Fruit fly (Drosophila melanogaster) whole organism, embryonic: ENCODE results near the gene Prim1.

Source experiments
- Asciz ChIP-seq: fragments of 200-800 bp; sonication (Bioruptor generic); optimal IDR thresholded peaks from 2 replicates; lab custom pipeline; 2017; ENCODE audit warnings: missing biosample characterization, mild to moderate bottlenecking, missing genetic modification characterization, missing genetic modification reagents
- CG10366 ChIP-seq: fragments of 200-800 bp; sonication (Bioruptor generic); IDR thresholded peaks from 2 replicates; pipeline ENCODE4 v1.3.6; 2022; ENCODE audit warnings: missing biosample characterization, missing genetic modification characterization
- CG10462 ChIP-seq: fragments of 200-800 bp; sonication (Bioruptor generic); optimal IDR thresholded peaks from 2 replicates; lab custom pipeline; 2016; ENCODE audit warnings: missing biosample characterization, missing genetic modification characterization
- CG10959 ChIP-seq: fragments of 200-800 bp; sonication (Bioruptor generic); IDR thresholded peaks from 2 replicates; pipeline ENCODE4 v1.3.6; 2022; ENCODE audit warnings: missing biosample characterization, missing genetic modification characterization
- CG10979 ChIP-seq: fragments of 200-800 bp; sonication (Bioruptor generic); optimal IDR thresholded peaks from 2 replicates; lab custom pipeline; 2018; ENCODE audit warnings: missing biosample characterization, mild to moderate bottlenecking, missing genetic modification characterization, moderate library complexity
- CG14050 ChIP-seq: fragments of 200-800 bp; sonication (Bioruptor generic); IDR thresholded peaks from 3 replicates; pipeline ENCODE4 v1.3.6; 2022; ENCODE audit warnings: missing biosample characterization, missing genetic modification characterization
- CG15601 ChIP-seq: fragments of 200-800 bp; sonication (Bioruptor generic); optimal IDR thresholded peaks from 3 replicates; lab custom pipeline; 2019; ENCODE audit warnings: missing biosample characterization, mild to moderate bottlenecking, missing genetic modification characterization, moderate library complexity
- CG15696 ChIP-seq: fragments of 200-800 bp; sonication (Bioruptor generic); optimal IDR thresholded peaks from 2 replicates; lab custom pipeline; 2019; ENCODE audit warnings: missing biosample characterization, mild to moderate bottlenecking, missing genetic modification characterization, moderate library complexity
- CG16779 ChIP-seq: fragments of 200-800 bp; sonication (Bioruptor generic); IDR thresholded peaks from 2 replicates; pipeline ENCODE4 v1.3.6; 2022; ENCODE audit warnings: missing biosample characterization, missing genetic modification characterization
- CG17361 ChIP-seq: fragments of 200-800 bp; sonication (Bioruptor generic); IDR thresholded peaks from 3 replicates; pipeline ENCODE4 v1.3.6; 2022; ENCODE audit warnings: missing biosample characterization, missing genetic modification characterization
- CG17612 ChIP-seq: fragments of 200-800 bp; sonication (Bioruptor generic); IDR thresholded peaks from 2 replicates; pipeline ENCODE4 v1.3.6; 2022; ENCODE audit warnings: missing biosample characterization, missing genetic modification characterization
- CG17802 ChIP-seq: fragments of 200-800 bp; sonication (Bioruptor generic); optimal IDR thresholded peaks from 2 replicates; lab custom pipeline; 2018; ENCODE audit warnings: missing biosample characterization, mild to moderate bottlenecking, missing genetic modification characterization, moderate library complexity
- CG17912 ChIP-seq: fragments of 200-800 bp; sonication (Bioruptor generic); optimal IDR thresholded peaks from 2 replicates; lab custom pipeline; 2018; ENCODE audit warnings: missing biosample characterization, mild to moderate bottlenecking, missing genetic modification characterization
- CG2129 ChIP-seq: fragments of 200-800 bp; sonication (Bioruptor generic); IDR thresholded peaks from 2 replicates; pipeline ENCODE4 v1.3.6; 2022; ENCODE audit warnings: missing biosample characterization, missing genetic modification characterization; ENCODE audit not compliant: partially characterized antibody
- CG32767 ChIP-seq: fragments of 200-800 bp; sonication (Bioruptor generic); IDR thresholded peaks from 2 replicates; pipeline ENCODE4 v1.3.6; 2022; ENCODE audit warnings: missing biosample characterization, missing genetic modification characterization
- CG4282 ChIP-seq: fragments of 200-800 bp; sonication (Bioruptor generic); optimal IDR thresholded peaks from 2 replicates; lab custom pipeline; 2016; ENCODE audit warnings: missing biosample characterization, missing genetic modification characterization
- CG4404 ChIP-seq: fragments of 200-800 bp; sonication (Bioruptor generic); IDR thresholded peaks from 2 replicates; pipeline ENCODE4 v1.3.6; 2022; ENCODE audit warnings: missing biosample characterization, missing genetic modification characterization
- CG5953 ChIP-seq: fragments of 200-800 bp; sonication (Bioruptor generic); IDR thresholded peaks from 2 replicates; pipeline ENCODE4 v1.3.6; 2022; ENCODE audit warnings: missing biosample characterization, missing genetic modification characterization
- CG6854 ChIP-seq: fragments of 200-800 bp; sonication (Bioruptor generic); optimal IDR thresholded peaks from 3 replicates; lab custom pipeline; 2017; ENCODE audit warnings: missing biosample characterization, mild to moderate bottlenecking, missing genetic modification characterization
- CG8478 ChIP-seq: fragments of >200 bp; optimal IDR thresholded peaks from 2 replicates; lab custom pipeline; 2018
- CrebB ChIP-seq: fragments of 200-800 bp; sonication (Bioruptor generic); optimal IDR thresholded peaks from 3 replicates; lab custom pipeline; 2018; ENCODE audit warnings: missing biosample characterization, mild to moderate bottlenecking, missing genetic modification characterization
- Dll ChIP-seq: fragments of 200-800 bp; sonication (Bioruptor generic); IDR thresholded peaks from 4 replicates; pipeline ENCODE4 v1.3.6; 2022; ENCODE audit warnings: missing biosample characterization, missing genetic modification characterization; ENCODE audit not compliant: partially characterized antibody
- Drgx ChIP-seq: fragments of 200-800 bp; sonication (Bioruptor generic); IDR thresholded peaks from 2 replicates; pipeline ENCODE4 v1.3.6; 2022; ENCODE audit warnings: missing biosample characterization, missing genetic modification characterization
- Elba2 ChIP-seq: fragments of 200-800 bp; sonication (Bioruptor generic); optimal IDR thresholded peaks from 3 replicates; lab custom pipeline; 2016; ENCODE audit warnings: missing biosample characterization, missing genetic modification characterization
- Gug ChIP-seq: fragments of 200-800 bp; sonication (Bioruptor generic); IDR thresholded peaks from 4 replicates; pipeline ENCODE4 v1.3.6; 2022; ENCODE audit warnings: missing biosample characterization, missing genetic modification characterization
- Meics ChIP-seq: fragments of 200-800 bp; sonication (Bioruptor generic); optimal IDR thresholded peaks from 2 replicates; lab custom pipeline; 2017; ENCODE audit warnings: missing biosample characterization, mild to moderate bottlenecking, missing genetic modification characterization
- NK7.1 ChIP-seq: fragments of 200-800 bp; sonication (Bioruptor generic); optimal IDR thresholded peaks from 3 replicates; lab custom pipeline; 2016; ENCODE audit warnings: missing biosample characterization, missing genetic modification characterization
- Rfx ChIP-seq: fragments of 200-800 bp; sonication (Bioruptor generic); IDR thresholded peaks from 2 replicates; pipeline ENCODE4 v1.3.6; 2022; ENCODE audit warnings: missing biosample characterization, missing genetic modification characterization
- YL-1 ChIP-seq: fragments of 200-800 bp; sonication (Bioruptor generic); optimal IDR thresholded peaks from 3 replicates; lab custom pipeline; 2017; ENCODE audit warnings: missing biosample characterization, mild to moderate bottlenecking, missing genetic modification characterization
- ac ChIP-seq: fragments of 200-800 bp; sonication (Bioruptor generic); optimal IDR thresholded peaks from 3 replicates; lab custom pipeline; 2017; ENCODE audit warnings: missing biosample characterization, mild to moderate bottlenecking, missing genetic modification characterization
- aop ChIP-seq: fragments of 200-800 bp; sonication (Bioruptor generic); IDR thresholded peaks from 2 replicates; pipeline ENCODE4 v1.3.6; 2022; ENCODE audit warnings: missing biosample characterization, missing genetic modification characterization
- az2 ChIP-seq: fragments of 200-800 bp; sonication (Bioruptor generic); optimal IDR thresholded peaks from 3 replicates; lab custom pipeline; 2016; ENCODE audit warnings: missing biosample characterization, missing genetic modification characterization
- bowl ChIP-seq: fragments of 200-800 bp; sonication (Bioruptor generic); IDR thresholded peaks from 2 replicates; pipeline ENCODE4 v1.3.6; 2022; ENCODE audit warnings: missing biosample characterization, missing genetic modification characterization
- cato ChIP-seq: fragments of 200-800 bp; sonication (Bioruptor generic); optimal IDR thresholded peaks from 2 replicates; lab custom pipeline; 2016; ENCODE audit warnings: missing biosample characterization, missing genetic modification characterization, borderline replicate concordance
- cg ChIP-seq: fragments of 200-800 bp; sonication (Bioruptor generic); optimal IDR thresholded peaks from 3 replicates; lab custom pipeline; 2019; ENCODE audit warnings: missing biosample characterization, mild to moderate bottlenecking, missing genetic modification characterization, moderate library complexity
- crc ChIP-seq: fragments of 200-800 bp; sonication (Bioruptor generic); optimal IDR thresholded peaks from 2 replicates; lab custom pipeline; 2016; ENCODE audit warnings: missing biosample characterization, missing genetic modification characterization
- dati ChIP-seq: fragments of 200-800 bp; sonication (Bioruptor generic); IDR thresholded peaks from 2 replicates; pipeline ENCODE4 v1.3.6; 2022; ENCODE audit warnings: missing biosample characterization, missing genetic modification characterization
- dpn ChIP-seq, 2 experiments: fragments of 200-800 bp; sonication (Bioruptor generic); optimal IDR thresholded peaks; 3 replicates each; lab custom pipeline; 2016; ENCODE audit warnings: missing biosample characterization in 2 of 2, missing genetic modification characterization in 2 of 2
- ftz-f1 ChIP-seq: fragments of 200-800 bp; sonication (Bioruptor generic); optimal IDR thresholded peaks from 2 replicates; lab custom pipeline; 2016; ENCODE audit warnings: missing biosample characterization, missing genetic modification characterization
- her ChIP-seq: fragments of 200-800 bp; sonication (Bioruptor generic); optimal IDR thresholded peaks from 2 replicates; lab custom pipeline; 2016; ENCODE audit warnings: missing biosample characterization, missing genetic modification characterization
- hth ChIP-seq: fragments of >200 bp; optimal IDR thresholded peaks from 2 replicates; lab custom pipeline; 2017; ENCODE audit warnings: inconsistent platforms
- inv ChIP-seq: fragments of 200-800 bp; sonication (Bioruptor generic); IDR thresholded peaks from 2 replicates; pipeline ENCODE4 v1.3.6; 2022; ENCODE audit warnings: missing biosample characterization, missing genetic modification characterization; ENCODE audit not compliant: partially characterized antibody
- lab ChIP-seq: fragments of 200-800 bp; sonication (Bioruptor generic); optimal IDR thresholded peaks from 3 replicates; lab custom pipeline; 2017; ENCODE audit warnings: missing biosample characterization, missing genetic modification characterization, mild to moderate bottlenecking, moderate library complexity, missing genetic modification reagents
- lbe ChIP-seq: fragments of 200-800 bp; sonication (Bioruptor generic); optimal IDR thresholded peaks from 2 replicates; lab custom pipeline; 2016; ENCODE audit warnings: missing biosample characterization, mild to moderate bottlenecking, missing genetic modification characterization
- odd ChIP-seq: fragments of 200-800 bp; sonication (Bioruptor generic); optimal IDR thresholded peaks from 2 replicates; lab custom pipeline; 2017; ENCODE audit warnings: missing biosample characterization, mild to moderate bottlenecking, missing genetic modification characterization
- ssp ChIP-seq: fragments of 200-800 bp; sonication (Bioruptor generic); IDR thresholded peaks from 2 replicates; pipeline ENCODE4 v1.3.6; 2022; ENCODE audit warnings: missing biosample characterization, missing genetic modification characterization
- stwl ChIP-seq: fragments of 200-800 bp; sonication (Bioruptor generic); optimal IDR thresholded peaks from 3 replicates; lab custom pipeline; 2018; ENCODE audit warnings: missing biosample characterization, mild to moderate bottlenecking, missing genetic modification characterization, moderate library complexity
- toy ChIP-seq: fragments of 200-800 bp; sonication (Bioruptor generic); IDR thresholded peaks from 2 replicates; pipeline ENCODE4 v1.3.6; 2022; ENCODE audit warnings: missing biosample characterization, missing genetic modification characterization
- wek ChIP-seq: fragments of 200-800 bp; sonication (Bioruptor generic); optimal IDR thresholded peaks from 3 replicates; lab custom pipeline; 2018; ENCODE audit warnings: missing biosample characterization, mild to moderate bottlenecking, missing genetic modification characterization, moderate library complexity
- zfh1 ChIP-seq: fragments of 200-800 bp; sonication (Bioruptor generic); IDR thresholded peaks from 3 replicates; pipeline ENCODE4 v1.3.6; 2022; ENCODE audit warnings: missing biosample characterization, missing genetic modification characterization

The Prim1 gene

DNA sequence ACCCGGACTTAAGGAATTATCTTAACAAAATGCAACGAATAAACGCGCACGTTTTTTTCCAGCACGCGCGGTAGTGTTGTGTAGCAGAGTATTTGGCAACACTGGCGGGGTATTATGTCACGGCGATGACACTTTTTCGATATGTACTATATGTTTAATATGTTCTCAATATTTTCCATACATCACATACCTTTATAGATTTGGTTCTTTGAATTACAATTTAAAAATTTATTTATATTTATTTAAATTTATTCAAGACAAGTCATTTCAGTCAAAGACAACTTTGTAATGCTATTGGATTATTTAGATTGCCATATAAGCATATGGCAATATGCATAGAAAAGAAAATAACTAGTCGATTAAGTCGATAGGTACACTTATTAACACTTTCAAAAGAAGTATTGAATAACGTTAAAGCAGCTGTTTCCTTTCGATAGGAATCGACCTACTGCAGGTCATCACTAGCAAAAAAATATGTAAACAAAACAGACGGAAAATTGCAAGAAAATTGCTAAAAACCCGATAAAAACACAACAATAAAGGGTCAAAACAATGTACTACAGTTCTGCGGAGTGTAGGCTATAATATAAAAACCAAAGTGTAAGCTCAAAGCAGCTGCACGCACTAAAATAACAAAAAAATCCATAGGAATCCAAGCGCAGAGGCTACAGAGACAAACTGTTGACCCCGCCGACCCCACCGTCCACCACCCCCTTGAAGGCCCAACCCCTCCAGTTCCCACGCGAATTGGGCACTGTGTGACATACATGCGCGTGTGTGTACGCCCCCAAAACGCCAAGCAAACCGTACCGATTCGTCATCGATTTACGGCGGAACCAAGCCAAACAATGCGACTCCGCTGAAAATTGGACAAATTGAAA lies 6.2 kb downstream of the Prim1 start, which contains the start of the genes CG7182 and GAPcenA (continued):
- TF ChIP-seq ftz-f1 (GFP tag; lab: Kevin White, UChicago), result peak; percentile 38
- no peak for TF ChIP-seq toy
- peak; percentile 75 for TF ChIP-seq Meics
- peak; percentile 76 for TF ChIP-seq YL-1 (GFP tag; lab: Kevin White, UChicago)
- TF ChIP-seq Gug (GFP tag; lab: Robert Waterston, UW), result peak; percentile 24; the same call in 1 of the 4 replicates
- TF ChIP-seq CG10462 (GFP tag; lab: Kevin White, UChicago), result peak; percentile 45
- TF ChIP-seq CG5953 (GFP tag; lab: Robert Waterston, UW), result no peak
- no peak for TF ChIP-seq crc (GFP tag; lab: Kevin White, UChicago)
- peak; percentile 51 for TF ChIP-seq az2 (GFP tag; lab: Kevin White, UChicago)
- peak; percentile 69 for TF ChIP-seq CG15696 (tag; lab: Kevin White, UChicago)
- no peak for TF ChIP-seq ac (GFP tag; lab: Kevin White, UChicago)
- peak; percentile 24 to 63 for TF ChIP-seq dpn (GFP tag; optimal IDR thresholded peaks at IDR 0.05; lab: Kevin White, UChicago)
- TF ChIP-seq CG17361 (GFP tag; lab: Robert Waterston, UW), result no peak; the same call in none of the 3 replicates
- no peak for TF ChIP-seq CG17912 (GFP tag; lab: Kevin White, UChicago)
- no peak for TF ChIP-seq CG16779 (GFP tag; lab: Robert Waterston, UW)
- no peak for TF ChIP-seq zfh1 (GFP tag; lab: Robert Waterston, UW)
- TF ChIP-seq NK7.1 (GFP tag; lab: Kevin White, UChicago), result peak; percentile 3
- TF ChIP-seq cato (GFP tag; lab: Kevin White, UChicago), result peak; percentile 27
- no peak for TF ChIP-seq CrebB (tag; lab: Kevin White, UChicago)
- TF ChIP-seq stwl, result peak; percentile 94
- TF ChIP-seq wek, result no peak
- TF ChIP-seq aop, result no peak
- TF ChIP-seq CG14050 (GFP tag; lab: Robert Waterston, UW), result peak; percentile 42; the same call in 1 of the 3 replicates
- peak; percentile 47 for TF ChIP-seq Asciz
- peak; percentile 64 for TF ChIP-seq Rfx (GFP tag; lab: Robert Waterston, UW)
- no peak for TF ChIP-seq bowl (GFP tag; lab: Robert Waterston, UW)
- no peak for TF ChIP-seq Drgx (GFP tag; lab: Robert Waterston, UW)
- TF ChIP-seq hth (lab: Kevin White, UChicago), result no peak
- peak; percentile 72 for TF ChIP-seq Dll
- peak; percentile 11 for TF ChIP-seq CG17802
- peak; percentile 33 for TF ChIP-seq CG4404 (GFP tag; lab: Robert Waterston, UW)
- no peak for TF ChIP-seq dati
- no peak for TF ChIP-seq CG6854
- no peak for TF ChIP-seq CG8478 (lab: Kevin White, UChicago)
- peak; percentile 31 for TF ChIP-seq cg
- peak; percentile 56 for TF ChIP-seq CG10979 (tag; lab: Kevin White, UChicago)
- peak; percentile 76 for TF ChIP-seq lbe (GFP tag; lab: Kevin White, UChicago)
- TF ChIP-seq CG4282 (GFP tag; lab: Kevin White, UChicago), result peak; percentile 3
- no peak for TF ChIP-seq CG10959 (GFP tag; lab: Robert Waterston, UW)
- no peak for TF ChIP-seq CG17612 (GFP tag; lab: Robert Waterston, UW)
- 0 out of 2 replicates have a peak, but pooled peaks have one; percentile 31 for TF ChIP-seq CG2129 (GFP tag; lab: Robert Waterston, UW)
- 0 out of 2 replicates have a peak, but pooled peaks have one; percentile 31 for TF ChIP-seq ssp (GFP tag; lab: Robert Waterston, UW)
- peak; percentile 60 for TF ChIP-seq Elba2 (GFP tag; lab: Kevin White, UChicago)
- TF ChIP-seq CG15601, result peak; percentile 79
- TF ChIP-seq lab (GFP tag; lab: Kevin White, UChicago), result peak; percentile 83
- TF ChIP-seq her, result peak; percentile 2
- no peak for TF ChIP-seq CG32767 (GFP tag; lab: Robert Waterston, UW)
- TF ChIP-seq odd (GFP tag; lab: Kevin White, UChicago), result no peak
- no peak for TF ChIP-seq inv
- peak; percentile 44 for TF ChIP-seq CG10366 (GFP tag; lab: Robert Waterston, UW)
